Fruit fly (Drosophila melanogaster) whole organism, embryonic: ENCODE measurements around the gene rogdi.
A peak's percentile ranks its signal among the peaks of the same experiment; 100 is the strongest.

Experiments
- Adf1 ChIP-seq: fragments of 200-800 bp; sonication (Bioruptor generic); IDR thresholded peaks from 2 replicates; pipeline ENCODE4 v1.3.6; 2022; ENCODE audit warnings: missing biosample characterization, missing genetic modification characterization
- BEAF-32 ChIP-seq: fragments of 200-800 bp; sonication (Bioruptor generic); optimal IDR thresholded peaks from 3 replicates; lab custom pipeline; 2017; ENCODE audit warnings: missing biosample characterization, missing genetic modification characterization, mild to moderate bottlenecking, moderate library complexity, missing genetic modification reagents
- CG11695 ChIP-seq: fragments of 200-800 bp; sonication (Bioruptor generic); IDR thresholded peaks from 3 replicates; pipeline ENCODE4 v1.3.6; 2022; ENCODE audit warnings: missing biosample characterization, missing genetic modification characterization
- CG15073 ChIP-seq: fragments of 200-800 bp; sonication (Bioruptor generic); optimal IDR thresholded peaks from 2 replicates; lab custom pipeline; 2016; ENCODE audit warnings: missing biosample characterization, missing genetic modification characterization
- CG16779 ChIP-seq: fragments of 200-800 bp; sonication (Bioruptor generic); IDR thresholded peaks from 2 replicates; pipeline ENCODE4 v1.3.6; 2022; ENCODE audit warnings: missing biosample characterization, missing genetic modification characterization
- CG17186 ChIP-seq: fragments of 200-800 bp; sonication (Bioruptor generic); optimal IDR thresholded peaks from 3 replicates; lab custom pipeline; 2017; ENCODE audit warnings: missing biosample characterization, missing genetic modification reagents, missing genetic modification characterization
- CG17361 ChIP-seq: fragments of 200-800 bp; sonication (Bioruptor generic); IDR thresholded peaks from 3 replicates; pipeline ENCODE4 v1.3.6; 2022; ENCODE audit warnings: missing biosample characterization, missing genetic modification characterization
- CG17802 ChIP-seq: fragments of 200-800 bp; sonication (Bioruptor generic); optimal IDR thresholded peaks from 2 replicates; lab custom pipeline; 2018; ENCODE audit warnings: missing biosample characterization, mild to moderate bottlenecking, missing genetic modification characterization, moderate library complexity
- CG17829 ChIP-seq: fragments of 200-800 bp; optimal IDR thresholded peaks from 2 replicates; lab custom pipeline; 2019; ENCODE audit warnings: missing biosample characterization, mild to moderate bottlenecking, missing genetic modification characterization, moderate library complexity
- CG2116 ChIP-seq: fragments of 200-800 bp; sonication (Bioruptor generic); optimal IDR thresholded peaks from 3 replicates; lab custom pipeline; 2018; ENCODE audit warnings: missing biosample characterization, mild to moderate bottlenecking, missing genetic modification characterization
- CG31388 ChIP-seq: fragments of 200-800 bp; sonication (Bioruptor generic); optimal IDR thresholded peaks from 2 replicates; lab custom pipeline; 2016; ENCODE audit warnings: missing biosample characterization, missing genetic modification characterization
- CG4282 ChIP-seq: fragments of 200-800 bp; sonication (Bioruptor generic); optimal IDR thresholded peaks from 2 replicates; lab custom pipeline; 2016; ENCODE audit warnings: missing biosample characterization, missing genetic modification characterization
- CG6689 ChIP-seq: fragments of 200-800 bp; sonication (Bioruptor generic); IDR thresholded peaks from 2 replicates; pipeline ENCODE4 v1.3.6; 2022; ENCODE audit warnings: missing biosample characterization, missing genetic modification characterization
- CG7271 ChIP-seq: fragments of 200-800 bp; sonication (Bioruptor generic); optimal IDR thresholded peaks from 2 replicates; lab custom pipeline; 2018; ENCODE audit warnings: missing biosample characterization, mild to moderate bottlenecking, missing genetic modification characterization, moderate library complexity
- CG7839 ChIP-seq: fragments of 200-800 bp; sonication (Bioruptor generic); optimal IDR thresholded peaks from 3 replicates; lab custom pipeline; 2018; ENCODE audit warnings: missing biosample characterization, mild to moderate bottlenecking, missing genetic modification characterization, moderate library complexity
- CG8281 ChIP-seq: fragments of 200-800 bp; sonication (Bioruptor generic); optimal IDR thresholded peaks from 2 replicates; lab custom pipeline; 2018; ENCODE audit warnings: missing biosample characterization, mild to moderate bottlenecking, missing genetic modification characterization, moderate library complexity
- CG9797 ChIP-seq: fragments of 200-800 bp; sonication (Bioruptor generic); optimal IDR thresholded peaks from 3 replicates; lab custom pipeline; 2018; ENCODE audit warnings: missing biosample characterization, mild to moderate bottlenecking, missing genetic modification characterization
- Dp ChIP-seq: fragments of 200-800 bp; sonication (Bioruptor generic); optimal IDR thresholded peaks from 2 replicates; lab custom pipeline; 2018; ENCODE audit warnings: missing biosample characterization, mild to moderate bottlenecking, missing genetic modification characterization, moderate library complexity
- Fer1 ChIP-seq: fragments of 200-800 bp; sonication (Bioruptor generic); optimal IDR thresholded peaks from 2 replicates; lab custom pipeline; 2017; ENCODE audit warnings: missing biosample characterization, mild to moderate bottlenecking, missing genetic modification characterization
- Gug ChIP-seq: fragments of 200-800 bp; sonication (Bioruptor generic); IDR thresholded peaks from 4 replicates; pipeline ENCODE4 v1.3.6; 2022; ENCODE audit warnings: missing biosample characterization, missing genetic modification characterization
- H15 ChIP-seq: fragments of 200-800 bp; sonication (Bioruptor generic); IDR thresholded peaks from 3 replicates; pipeline ENCODE4 v1.3.6; 2022; ENCODE audit warnings: missing biosample characterization, missing genetic modification characterization
- Hey ChIP-seq: fragments of 200-800 bp; sonication (Bioruptor generic); optimal IDR thresholded peaks from 3 replicates; lab custom pipeline; 2018; ENCODE audit warnings: missing biosample characterization, mild to moderate bottlenecking, missing genetic modification characterization
- HmgD ChIP-seq: fragments of 200-800 bp; sonication (Bioruptor generic); optimal IDR thresholded peaks from 3 replicates; lab custom pipeline; 2016; ENCODE audit warnings: missing biosample characterization, missing genetic modification characterization
- Hsf ChIP-seq: fragments of 200-800 bp; sonication (Bioruptor generic); optimal IDR thresholded peaks from 3 replicates; lab custom pipeline; 2016; ENCODE audit warnings: missing biosample characterization, missing genetic modification characterization
- Nf-YB ChIP-seq: fragments of 200-800 bp; sonication (Bioruptor generic); optimal IDR thresholded peaks from 3 replicates; lab custom pipeline; 2019; ENCODE audit warnings: missing biosample characterization, mild to moderate bottlenecking, missing genetic modification characterization, moderate library complexity
- Sry-δ ChIP-seq: fragments of 200-800 bp; sonication (Bioruptor generic); optimal IDR thresholded peaks from 2 replicates; lab custom pipeline; 2016; ENCODE audit warnings: missing biosample characterization, missing genetic modification characterization
- Xrp1 ChIP-seq: fragments of 200-800 bp; sonication (Bioruptor generic); IDR thresholded peaks from 2 replicates; pipeline ENCODE4 v1.3.6; 2022; ENCODE audit warnings: missing biosample characterization, missing genetic modification characterization
- YL-1 ChIP-seq: fragments of 200-800 bp; sonication (Bioruptor generic); optimal IDR thresholded peaks from 3 replicates; lab custom pipeline; 2017; ENCODE audit warnings: missing biosample characterization, mild to moderate bottlenecking, missing genetic modification characterization
- al ChIP-seq: fragments of 200-800 bp; sonication (Bioruptor generic); IDR thresholded peaks from 2 replicates; pipeline ENCODE4 v1.3.6; 2022; ENCODE audit warnings: missing biosample characterization, missing genetic modification characterization
- amos ChIP-seq: fragments of 200-800 bp; sonication (Bioruptor generic); IDR thresholded peaks from 2 replicates; pipeline ENCODE4 v1.3.6; 2022; ENCODE audit warnings: missing biosample characterization, missing genetic modification characterization; ENCODE audit not compliant: partially characterized antibody
- bigmax ChIP-seq: fragments of 200-800 bp; sonication (Bioruptor generic); optimal IDR thresholded peaks from 2 replicates; lab custom pipeline; 2018; ENCODE audit warnings: missing biosample characterization, mild to moderate bottlenecking, missing genetic modification characterization
- bowl ChIP-seq: fragments of 200-800 bp; sonication (Bioruptor generic); IDR thresholded peaks from 2 replicates; pipeline ENCODE4 v1.3.6; 2022; ENCODE audit warnings: missing biosample characterization, missing genetic modification characterization
- cad ChIP-seq: fragments of >200 bp; optimal IDR thresholded peaks from 2 replicates; lab custom pipeline; 2017; ENCODE audit warnings: missing biosample characterization, missing genetic modification characterization
- dimm ChIP-seq: fragments of 200-800 bp; sonication (Bioruptor generic); IDR thresholded peaks from 2 replicates; pipeline ENCODE4 v1.3.6; 2022; ENCODE audit warnings: missing biosample characterization, missing genetic modification characterization
- dysf ChIP-seq: fragments of 200-800 bp; sonication (Bioruptor generic); IDR thresholded peaks from 3 replicates; pipeline ENCODE4 v1.3.6; 2022; ENCODE audit warnings: missing biosample characterization, missing genetic modification characterization
- gcm2 ChIP-seq: fragments of 200-800 bp; sonication (Bioruptor generic); optimal IDR thresholded peaks from 2 replicates; lab custom pipeline; 2016; ENCODE audit warnings: missing biosample characterization, missing genetic modification characterization
- gro ChIP-seq: fragments of 200-800 bp; sonication (Bioruptor generic); optimal IDR thresholded peaks from 2 replicates; lab custom pipeline; 2016; ENCODE audit warnings: missing biosample characterization, missing genetic modification characterization
- ham ChIP-seq: fragments of 200-800 bp; sonication (Bioruptor generic); IDR thresholded peaks from 2 replicates; pipeline ENCODE4 v1.3.6; 2022; ENCODE audit warnings: missing biosample characterization, missing genetic modification characterization
- hbn ChIP-seq: fragments of 200-800 bp; sonication (Bioruptor generic); IDR thresholded peaks from 2 replicates; pipeline ENCODE4 v1.3.6; 2022; ENCODE audit warnings: missing biosample characterization, missing genetic modification characterization; ENCODE audit not compliant: partially characterized antibody
- inv ChIP-seq: fragments of 200-800 bp; sonication (Bioruptor generic); IDR thresholded peaks from 2 replicates; pipeline ENCODE4 v1.3.6; 2022; ENCODE audit warnings: missing biosample characterization, missing genetic modification characterization; ENCODE audit not compliant: partially characterized antibody
- ken ChIP-seq: fragments of 200-800 bp; sonication (Bioruptor generic); IDR thresholded peaks from 3 replicates; pipeline ENCODE4 v1.3.6; 2022; ENCODE audit warnings: missing biosample characterization, missing genetic modification characterization
- klu ChIP-seq: fragments of 200-800 bp; sonication (Bioruptor generic); IDR thresholded peaks from 2 replicates; pipeline ENCODE4 v1.3.6; 2022; ENCODE audit warnings: missing biosample characterization, missing genetic modification characterization
- peb ChIP-seq: fragments of 200-800 bp; sonication (Bioruptor generic); IDR thresholded peaks from 2 replicates; pipeline ENCODE4 v1.3.6; 2022; ENCODE audit warnings: missing biosample characterization, missing genetic modification characterization
- pzg ChIP-seq: fragments of 200-800 bp; sonication (Bioruptor generic); optimal IDR thresholded peaks from 3 replicates; lab custom pipeline; 2018; ENCODE audit warnings: missing biosample characterization, mild to moderate bottlenecking, missing genetic modification characterization, moderate library complexity
- sens ChIP-seq: fragments of 200-800 bp; sonication (Bioruptor generic); peaks from one replicate; lab custom pipeline; 2016; ENCODE audit warnings: missing biosample characterization, missing genetic modification characterization
- sim ChIP-seq: fragments of 200-800 bp; sonication (Bioruptor generic); IDR thresholded peaks from 2 replicates; pipeline ENCODE4 v1.3.6; 2022; ENCODE audit warnings: missing biosample characterization, missing genetic modification characterization
- tll ChIP-seq, 2 experiments: fragments of 200-800 bp in 1 of 2; fragments of >200 bp in 1 of 2; sonication (Bioruptor generic) in 1 of 2; optimal IDR thresholded peaks; 2 replicates each; lab custom pipeline; 2017 to 2019; ENCODE audit warnings: missing biosample characterization in 2 of 2, missing genetic modification characterization in 2 of 2, mild to moderate bottlenecking in 1 of 2, moderate library complexity in 1 of 2
- vfl ChIP-seq: fragments of 200-800 bp; sonication (Bioruptor generic); optimal IDR thresholded peaks from 2 replicates; lab custom pipeline; 2016; ENCODE audit warnings: missing biosample characterization, missing genetic modification characterization
- z ChIP-seq: fragments of 200-800 bp; sonication (Bioruptor generic); IDR thresholded peaks from 3 replicates; pipeline ENCODE4 v1.3.6; 2022; ENCODE audit warnings: missing biosample characterization, missing genetic modification characterization

Gene rogdi

dm6 chr3L:17009715-17010491 is 39.4 kb upstream of the rogdi start (continued):
- TF ChIP-seq peb (GFP tag; lab: Robert Waterston, UW), result no peak
- TF ChIP-seq CG8281 (tag; lab: Kevin White, UChicago), result no peak
- peak; percentile 58; the same call in 1 of the 2 replicates for TF ChIP-seq klu (GFP tag; lab: Robert Waterston, UW)
- TF ChIP-seq Nf-YB (GFP tag; lab: Kevin White, UChicago), result peak; percentile 46
- no peak for TF ChIP-seq sim (GFP tag; lab: Robert Waterston, UW)
- no peak for TF ChIP-seq CG6689 (GFP tag; lab: Robert Waterston, UW)
- TF ChIP-seq H15 (GFP tag; lab: Robert Waterston, UW), result no peak
- TF ChIP-seq Dp (GFP tag; lab: Kevin White, UChicago), result peak; percentile 15
- peak; percentile 60 for TF ChIP-seq CG7839 (tag; lab: Kevin White, UChicago)
- TF ChIP-seq ham (GFP tag; lab: Robert Waterston, UW), result no peak
- TF ChIP-seq dimm (GFP tag; lab: Robert Waterston, UW), result no peak
- TF ChIP-seq sens, result peak; percentile 85
- no peak for TF ChIP-seq CG31388 (GFP tag; lab: Kevin White, UChicago)
- TF ChIP-seq hbn, result peak; percentile 49; the same call in 1 of the 2 replicates
- TF ChIP-seq gro, result peak; percentile 49
- TF ChIP-seq CG9797, result peak; percentile 14
- TF ChIP-seq Sry-δ (GFP tag; lab: Kevin White, UChicago), result no peak
- TF ChIP-seq ken (GFP tag; lab: Robert Waterston, UW), result peak; percentile 48; the same call in 1 of the 3 replicates
- TF ChIP-seq BEAF-32, result no peak
- TF ChIP-seq CG17361, result peak; percentile 27; the same call in 1 of the 3 replicates
- TF ChIP-seq CG7271 (tag; lab: Kevin White, UChicago), result no peak
- no peak for TF ChIP-seq cad (GFP tag; lab: Kevin White, UChicago)
- TF ChIP-seq Hsf, result peak; percentile 0
- TF ChIP-seq Fer1 (GFP tag; lab: Kevin White, UChicago), result peak; percentile 67
- no peak for TF ChIP-seq YL-1 (GFP tag; lab: Kevin White, UChicago)
- TF ChIP-seq tll (GFP tag; optimal IDR thresholded peaks at IDR 0.05; lab: Kevin White, UChicago), result peak in 1 of 2 experiments; percentile 60
- TF ChIP-seq bowl, result no peak
- no peak for TF ChIP-seq CG17802
- TF ChIP-seq inv (GFP tag; lab: Robert Waterston, UW), result 0 out of 2 replicates have a peak, but pooled peaks have one; percentile 29
- TF ChIP-seq vfl (GFP tag; lab: Kevin White, UChicago), result no peak
- TF ChIP-seq gcm2 (GFP tag; lab: Kevin White, UChicago), result peak; percentile 34
- peak; percentile 92 for TF ChIP-seq Adf1 (GFP tag; lab: Robert Waterston, UW)
- peak; percentile 31; the same call in 1 of the 2 replicates for TF ChIP-seq amos
- TF ChIP-seq HmgD (GFP tag; lab: Kevin White, UChicago), result peak; percentile 72
- no peak for TF ChIP-seq CG17829 (tag; lab: Kevin White, UChicago)
- peak; percentile 24; the same call in 1 of the 2 replicates for TF ChIP-seq al (GFP tag; lab: Robert Waterston, UW)
- TF ChIP-seq CG16779, result 0 out of 2 replicates have a peak, but pooled peaks have one; percentile 20
- peak; percentile 32 for TF ChIP-seq Hey (tag; lab: Kevin White, UChicago)
- peak; percentile 50; the same call in 2 of the 3 replicates for TF ChIP-seq CG11695
- no peak for TF ChIP-seq CG4282 (GFP tag; lab: Kevin White, UChicago)
- no peak for TF ChIP-seq bigmax (GFP tag; lab: Kevin White, UChicago)
- no peak for TF ChIP-seq CG17186
- no peak for TF ChIP-seq CG15073
- TF ChIP-seq Xrp1 (GFP tag; lab: Robert Waterston, UW), result peak; percentile 13; the same call in 1 of the 2 replicates
- TF ChIP-seq CG2116 (GFP tag; lab: Kevin White, UChicago), result no peak
- TF ChIP-seq pzg, result peak; percentile 11
- TF ChIP-seq z, result no peak
- peak; percentile 30; the same call in 1 of the 3 replicates for TF ChIP-seq dysf (GFP tag; lab: Robert Waterston, UW)
- no peak for TF ChIP-seq Gug (GFP tag; lab: Robert Waterston, UW)
